Fruit fly (Drosophila melanogaster) whole organism, embryonic: Measurements from ENCODE around the gene CG45676.
A peak's percentile ranks its signal among the peaks of the same experiment; 100 is the strongest.

Experiments
- CG11398 ChIP-seq: fragments of 200-800 bp; sonication (Bioruptor generic); optimal IDR thresholded peaks from 2 replicates; lab custom pipeline; 2016; ENCODE audit warnings: missing biosample characterization, missing genetic modification characterization
- CG6765 ChIP-seq: fragments of 200-800 bp; sonication (Bioruptor generic); optimal IDR thresholded peaks from 3 replicates; lab custom pipeline; 2017; ENCODE audit warnings: missing biosample characterization, mild to moderate bottlenecking, missing genetic modification characterization
- Dll ChIP-seq: fragments of 200-800 bp; sonication (Bioruptor generic); IDR thresholded peaks from 4 replicates; pipeline ENCODE4 v1.3.6; 2022; ENCODE audit warnings: missing biosample characterization, missing genetic modification characterization; ENCODE audit not compliant: partially characterized antibody
- cg ChIP-seq: fragments of 200-800 bp; sonication (Bioruptor generic); optimal IDR thresholded peaks from 3 replicates; lab custom pipeline; 2019; ENCODE audit warnings: missing biosample characterization, mild to moderate bottlenecking, missing genetic modification characterization, moderate library complexity
- grn ChIP-seq: fragments of 200-800 bp; sonication (Bioruptor generic); optimal IDR thresholded peaks from 3 replicates; lab custom pipeline; 2017; ENCODE audit warnings: missing biosample characterization, missing genetic modification characterization
- jigr1 ChIP-seq: fragments of 200-800 bp; sonication (Bioruptor generic); IDR thresholded peaks from 3 replicates; pipeline ENCODE4 v1.3.6; 2022; ENCODE audit warnings: missing biosample characterization, missing genetic modification characterization
- mld ChIP-seq: fragments of 200-800 bp; sonication (Bioruptor generic); IDR thresholded peaks from 3 replicates; pipeline ENCODE4 v1.3.6; 2022; ENCODE audit warnings: missing biosample characterization, missing genetic modification characterization; ENCODE audit not compliant: partially characterized antibody
- peb ChIP-seq: fragments of 200-800 bp; sonication (Bioruptor generic); IDR thresholded peaks from 2 replicates; pipeline ENCODE4 v1.3.6; 2022; ENCODE audit warnings: missing biosample characterization, missing genetic modification characterization
- ro ChIP-seq: fragments of 200-800 bp; sonication (Bioruptor generic); IDR thresholded peaks from 2 replicates; pipeline ENCODE4 v1.3.6; 2022; ENCODE audit warnings: missing biosample characterization, missing genetic modification characterization
- tap ChIP-seq: fragments of 200-800 bp; optimal IDR thresholded peaks from 3 replicates; lab custom pipeline; 2019; ENCODE audit warnings: missing biosample characterization, mild to moderate bottlenecking, missing genetic modification characterization, moderate library complexity

DNA sequence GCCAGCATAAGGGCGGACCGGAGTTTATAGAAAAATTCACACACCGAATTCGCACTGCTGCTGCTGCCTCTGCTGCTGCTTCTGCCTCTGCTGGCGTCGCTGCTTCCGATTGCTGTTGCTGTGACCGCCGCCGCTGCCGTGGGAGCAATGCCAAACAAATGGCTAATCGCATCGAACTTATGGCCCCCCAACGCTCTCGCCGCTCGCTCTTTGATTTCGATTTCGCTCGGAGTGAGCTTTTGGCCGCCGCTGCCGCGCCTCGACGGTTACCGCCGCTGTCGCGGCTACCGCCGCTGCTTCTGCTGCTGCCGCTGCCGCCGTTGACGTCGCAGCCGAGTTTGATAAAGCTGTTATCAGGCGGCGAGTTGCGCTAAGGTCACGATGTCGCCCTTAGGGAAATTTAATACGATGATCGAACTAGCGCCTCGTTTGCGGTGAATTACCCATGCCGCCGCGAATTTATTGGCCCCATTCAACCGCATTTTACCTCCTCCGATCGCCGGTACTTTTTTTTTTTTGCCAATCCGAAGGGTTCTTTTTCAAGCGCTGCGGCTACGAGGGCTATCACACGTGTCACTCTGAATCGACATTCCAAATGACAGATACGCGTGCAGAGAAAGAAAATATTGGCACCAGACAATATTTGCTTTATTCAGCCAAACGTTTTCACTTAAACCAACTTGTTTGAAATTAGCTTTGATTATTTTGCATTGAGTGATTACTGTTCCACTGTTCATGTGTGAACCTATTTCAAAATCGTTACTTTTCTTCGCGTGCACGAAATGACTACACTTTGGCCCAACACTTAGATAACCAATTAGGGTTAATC, 39.6 kb downstream of the CG45676 start:
- TF ChIP-seq ro (GFP tag; lab: Robert Waterston, UW) = 0 out of 2 replicates have a peak, but pooled peaks have one; percentile 49
- TF ChIP-seq grn (GFP tag; lab: Kevin White, UChicago) = no peak
- TF ChIP-seq jigr1 (GFP tag; lab: Robert Waterston, UW) = no peak
- TF ChIP-seq cg (GFP tag; lab: Kevin White, UChicago) = no peak
- TF ChIP-seq mld (GFP tag; lab: Robert Waterston, UW) = no peak
- no peak for TF ChIP-seq CG11398 (GFP tag; lab: Kevin White, UChicago)
- no peak for TF ChIP-seq Dll (GFP tag; lab: Robert Waterston, UW)
- peak; percentile 45 for TF ChIP-seq tap (tag; lab: Kevin White, UChicago)
- peak; percentile 31; the same call in 1 of the 2 replicates for TF ChIP-seq peb (GFP tag; lab: Robert Waterston, UW)
- no peak for TF ChIP-seq CG6765 (GFP tag; lab: Kevin White, UChicago)
